Worm (Caenorhabditis elegans): Measurements from ENCODE around the gene bca-2.

Gene bca-2

DNA sequence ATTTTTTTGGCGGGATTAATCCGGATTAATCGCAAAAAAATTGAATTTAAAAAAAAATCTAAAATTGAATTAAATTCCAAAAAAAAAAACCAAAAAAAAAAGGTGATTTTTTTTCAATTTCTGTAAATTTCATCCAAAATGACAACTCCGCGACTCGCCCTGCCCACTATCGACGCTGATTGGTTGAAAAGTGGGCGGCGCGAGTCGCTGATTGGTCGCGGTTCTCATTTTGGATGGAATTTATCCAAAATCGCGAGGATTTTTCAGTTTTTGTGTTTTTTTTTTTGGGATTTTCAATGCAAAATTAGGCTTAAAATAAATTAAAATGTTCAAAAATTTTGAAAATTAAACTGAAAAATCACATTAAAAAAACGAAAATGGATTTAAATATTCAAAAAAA, 9.4 kb upstream of the bca-2 start:
- TF ChIP-seq nfya-1 (tag; optimal IDR thresholded peaks at IDR 0.05; ENCODE audit: insufficient read depth) (peak; percentile 91), ceh-16 (tag; optimal IDR thresholded peaks at IDR 0.05) (no peak)

- TF ChIP-seq nhr-43 (tag; optimal IDR thresholded peaks at IDR 0.05; ENCODE audit: poor library complexity, severe bottlenecking), result no peak
- no peak for TF ChIP-seq nhr-25 (tag; optimal IDR thresholded peaks at IDR 0.05)
- TF ChIP-seq mdl-1 (tag; optimal IDR thresholded peaks at IDR 0.05), result no peak
- peak; percentile 87 for TF ChIP-seq nfya-1 (tag; optimal IDR thresholded peaks at IDR 0.05; ENCODE audit: insufficient read depth)
- TF ChIP-seq daf-12 (tag; optimal IDR thresholded peaks at IDR 0.05), result no peak
Measured at ce11 chrIV:17108805-17109204, 8.8 kb upstream of the bca-2 start.

- TF ChIP-seq R02D3.7 (tag; optimal IDR thresholded peaks at IDR 0.05), result no peak
- TF ChIP-seq snpc-4 (tag; optimal IDR thresholded peaks at IDR 0.05), result no peak
- no peak for TF ChIP-seq zag-1 (tag; optimal IDR thresholded peaks at IDR 0.05)
- no peak for TF ChIP-seq ama-1 (optimal IDR thresholded peaks at IDR 0.05)
- TF ChIP-seq nfya-1 (tag; optimal IDR thresholded peaks at IDR 0.05; ENCODE audit: insufficient read depth), result no peak
- no peak for TF ChIP-seq sea-2 (GFP tag; optimal IDR thresholded peaks at IDR 0.05)
- no peak for TF ChIP-seq ztf-11 (tag; optimal IDR thresholded peaks at IDR 0.05)
- no peak for TF ChIP-seq nhr-12 (tag; optimal IDR thresholded peaks at IDR 0.05)
- TF ChIP-seq ceh-82 (tag; optimal IDR thresholded peaks at IDR 0.05), result no peak
- no peak for TF ChIP-seq egl-5 (tag; optimal IDR thresholded peaks at IDR 0.05)
Measured at ce11 chrIV:17108200-17108599, 8.2 kb upstream of the bca-2 start.

- no peak for TF ChIP-seq skn-1 (tag; optimal IDR thresholded peaks at IDR 0.05)
- TF ChIP-seq egl-27 (tag; optimal IDR thresholded peaks at IDR 0.05), result no peak
- TF ChIP-seq fkh-10 (GFP tag; optimal IDR thresholded peaks at IDR 0.05), result no peak
- no peak for TF ChIP-seq nhr-12 (tag; optimal IDR thresholded peaks at IDR 0.05)
- TF ChIP-seq nhr-67 (tag; optimal IDR thresholded peaks at IDR 0.05), result no peak
- TF ChIP-seq elt-2 (tag; optimal IDR thresholded peaks at IDR 0.05), result no peak
- no peak for TF ChIP-seq jun-1 (tag; optimal IDR thresholded peaks at IDR 0.05)
- no peak for TF ChIP-seq ceh-16 (tag; optimal IDR thresholded peaks at IDR 0.05)
- TF ChIP-seq lin-15B (tag; optimal IDR thresholded peaks at IDR 0.05), result no peak
- TF ChIP-seq aly-2 (tag; optimal IDR thresholded peaks at IDR 0.05), result no peak
- TF ChIP-seq ztf-4 (tag; optimal IDR thresholded peaks at IDR 0.05), result no peak
- TF ChIP-seq zag-1 (tag; optimal IDR thresholded peaks at IDR 0.05), result no peak
- no peak for TF ChIP-seq nhr-76 (tag; optimal IDR thresholded peaks at IDR 0.05)
- TF ChIP-seq daf-12 (tag; optimal IDR thresholded peaks at IDR 0.05), result no peak
- TF ChIP-seq nhr-77 (tag; optimal IDR thresholded peaks at IDR 0.05), result no peak
- no peak for TF ChIP-seq sea-2 (GFP tag; optimal IDR thresholded peaks at IDR 0.05)
- TF ChIP-seq nfya-1 (tag; optimal IDR thresholded peaks at IDR 0.05; ENCODE audit: insufficient read depth), result no peak
- no peak for TF ChIP-seq nhr-237 (tag; optimal IDR thresholded peaks at IDR 0.05)
Measured at ce11 chrIV:17105578-17105977, 5.5 kb upstream of the bca-2 start.

- no peak for TF ChIP-seq unc-62 (GFP tag; optimal IDR thresholded peaks at IDR 0.05)
- TF ChIP-seq skn-1 (tag; optimal IDR thresholded peaks at IDR 0.05), result no peak
- TF ChIP-seq nfya-1 (tag; optimal IDR thresholded peaks at IDR 0.05; ENCODE audit: insufficient read depth), result peak; percentile 98
- no peak for TF ChIP-seq egl-27 (tag; optimal IDR thresholded peaks at IDR 0.05)
Measured at ce11 chrIV:17104157-17104872, 4.3 kb upstream of the bca-2 start.

DNA sequence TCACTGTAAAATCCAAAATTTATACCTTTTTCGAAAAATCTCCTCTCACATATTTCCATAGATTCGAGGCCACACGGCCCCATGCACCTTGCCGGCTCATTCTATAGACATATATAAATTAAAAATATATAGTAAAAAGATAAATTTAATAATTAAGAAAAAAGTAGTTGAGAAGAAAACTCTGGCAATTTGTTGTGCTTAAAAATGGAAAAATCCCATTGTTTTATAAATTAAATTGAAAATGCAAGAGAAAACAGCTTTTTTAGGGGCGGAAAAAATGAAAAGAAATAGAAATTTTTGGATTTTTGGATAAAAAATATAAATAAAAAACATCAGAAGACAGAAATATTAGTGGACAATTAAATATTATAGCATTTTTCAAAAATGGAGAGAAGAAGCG, 3.6 kb upstream of the bca-2 start, which contains the start of gene Y116A8C.30:
Gene Y116A8C.30, minus strand, starts transcription at position 101 of the 400 bp plus-strand sequence.
- TF ChIP-seq nhr-12 (tag; optimal IDR thresholded peaks at IDR 0.05), result no peak
- no peak for TF ChIP-seq nhr-28 (tag; optimal IDR thresholded peaks at IDR 0.05)
- no peak for TF ChIP-seq zag-1 (tag; optimal IDR thresholded peaks at IDR 0.05)
- no peak for TF ChIP-seq sea-2 (GFP tag; optimal IDR thresholded peaks at IDR 0.05)
- TF ChIP-seq ceh-82 (tag; optimal IDR thresholded peaks at IDR 0.05), result no peak
- no peak for TF ChIP-seq fos-1 (tag; optimal IDR thresholded peaks at IDR 0.05)
- TF ChIP-seq ztf-11 (tag; optimal IDR thresholded peaks at IDR 0.05), result no peak
- no peak for TF ChIP-seq lsy-12 (tag; optimal IDR thresholded peaks at IDR 0.05)
- TF ChIP-seq tbx-2 (tag; optimal IDR thresholded peaks at IDR 0.05), result no peak
- no peak for TF ChIP-seq fkh-10 (GFP tag; optimal IDR thresholded peaks at IDR 0.05)
- TF ChIP-seq ceh-28 (tag; optimal IDR thresholded peaks at IDR 0.05), result no peak
- TF ChIP-seq nhr-11 (tag; optimal IDR thresholded peaks at IDR 0.05), result no peak
- TF ChIP-seq R02D3.7 (tag; optimal IDR thresholded peaks at IDR 0.05), result no peak
- no peak for TF ChIP-seq unc-39 (tag; optimal IDR thresholded peaks at IDR 0.05)

All from whole organism, L3 larva.